Fruit fly (Drosophila melanogaster) whole organism, pupa: ENCODE measurements around the gene Glut4EF.

ENCODE experiments used
- CG32121 ChIP-seq: fragments of 200-800 bp; sonication (Bioruptor generic); IDR thresholded peaks from 2 replicates; pipeline ENCODE4 v1.3.6; 2022; ENCODE audit warnings: missing biosample characterization, missing genetic modification characterization
- CG4496 ChIP-seq: fragments of 200-800 bp; sonication (Bioruptor generic); IDR thresholded peaks from 3 replicates; pipeline ENCODE4 v1.3.6; 2022; ENCODE audit warnings: missing biosample characterization, missing genetic modification characterization
- D1 ChIP-seq: fragments of 200-800 bp; sonication (Bioruptor generic); optimal IDR thresholded peaks from 2 replicates; lab custom pipeline; 2018; ENCODE audit warnings: missing biosample characterization, mild to moderate bottlenecking, missing genetic modification characterization, moderate library complexity
- Snoo ChIP-seq: fragments of 200-800 bp; sonication (Bioruptor generic); optimal IDR thresholded peaks from 3 replicates; lab custom pipeline; 2017; ENCODE audit warnings: missing biosample characterization, mild to moderate bottlenecking, missing genetic modification characterization, inconsistent platforms

dm6 chr3R:10001174-10001789 lies 126.8 kb downstream of the Glut4EF start, which contains the start of gene CG5359:
- TF ChIP-seq CG4496 (GFP tag; lab: Robert Waterston, UW) (no peak), Snoo (tag; lab: Kevin White, UChicago) (no peak), CG32121 (GFP tag; lab: Robert Waterston, UW) (no peak), D1 (tag; lab: Kevin White, UChicago) (no peak)
